Worm (Caenorhabditis elegans): ENCODE measurements around the gene clec-57.

The clec-57 gene

ce11 chrV:14432259-14432658 is 36.8 kb upstream of the clec-57 start, which contains the start of gene egl-1:
egl-1 (minus strand) TSS chrV:14432359.
- TF ChIP-seq nhr-23 (tag; optimal IDR thresholded peaks at IDR 0.05) (no peak), Y55F3AM.14 (GFP tag; optimal IDR thresholded peaks at IDR 0.05) (no peak), lsy-2 (tag; optimal IDR thresholded peaks at IDR 0.05) (no peak), nhr-12 (tag; optimal IDR thresholded peaks at IDR 0.05) (no peak), lin-13 (GFP tag; optimal IDR thresholded peaks at IDR 0.05) (no peak), lin-39 (tag; optimal IDR thresholded peaks at IDR 0.05) (no peak), fos-1 (tag; optimal IDR thresholded peaks at IDR 0.05) (no peak), dmd-4 (tag; optimal IDR thresholded peaks at IDR 0.05) (no peak), nhr-237 (tag; optimal IDR thresholded peaks at IDR 0.05) (no peak), alr-1 (tag; optimal IDR thresholded peaks at IDR 0.05) (no peak), sma-9 (GFP tag; optimal IDR thresholded peaks at IDR 0.05) (no peak), sma-9 (tag; optimal IDR thresholded peaks at IDR 0.05) (no peak), nhr-25 (tag; optimal IDR thresholded peaks at IDR 0.05) (no peak), ceh-82 (tag; optimal IDR thresholded peaks at IDR 0.05) (no peak), F13H6.1 (tag; optimal IDR thresholded peaks at IDR 0.05) (no peak), sma-3 (GFP tag; optimal IDR thresholded peaks at IDR 0.05) (no peak), mdl-1 (tag; optimal IDR thresholded peaks at IDR 0.05) (no peak)

ce11 chrV:14433584-14433983 is 35.4 kb upstream of the clec-57 start:
- no peak for TF ChIP-seq mbf-1 (tag; optimal IDR thresholded peaks at IDR 0.05)
- TF ChIP-seq crh-2 (tag; optimal IDR thresholded peaks at IDR 0.05): no peak
- TF ChIP-seq lsy-2 (tag; optimal IDR thresholded peaks at IDR 0.05): no peak
- TF ChIP-seq ztf-4 (tag; optimal IDR thresholded peaks at IDR 0.05): no peak
- no peak for TF ChIP-seq gmeb-1 (tag; optimal IDR thresholded peaks at IDR 0.05)
- TF ChIP-seq ztf-1 (GFP tag; conservative IDR thresholded peaks at IDR 0.05): no peak
- TF ChIP-seq unc-55 (GFP tag; optimal IDR thresholded peaks at IDR 0.05): no peak
- TF ChIP-seq skn-1 (tag; optimal IDR thresholded peaks at IDR 0.05): no peak
- TF ChIP-seq nhr-25 (tag; optimal IDR thresholded peaks at IDR 0.05): no peak
- TF ChIP-seq aly-2 (tag; optimal IDR thresholded peaks at IDR 0.05): no peak
- no peak for TF ChIP-seq dmd-4 (tag; optimal IDR thresholded peaks at IDR 0.05)
- TF ChIP-seq lin-11 (tag; optimal IDR thresholded peaks at IDR 0.05): no peak

ce11 chrV:14436195-14436594 is 32.8 kb upstream of the clec-57 start:
- no peak for TF ChIP-seq sem-4 (tag; optimal IDR thresholded peaks at IDR 0.05)
- no peak for TF ChIP-seq nhr-11 (tag; optimal IDR thresholded peaks at IDR 0.05)
- no peak for TF ChIP-seq nhr-129 (tag; optimal IDR thresholded peaks at IDR 0.05)
- no peak for TF ChIP-seq F13H6.1 (tag; optimal IDR thresholded peaks at IDR 0.05)
- TF ChIP-seq skn-1 (tag; optimal IDR thresholded peaks at IDR 0.05): no peak
- no peak for TF ChIP-seq nhr-6 (tag; optimal IDR thresholded peaks at IDR 0.05)
- TF ChIP-seq egl-27 (tag; optimal IDR thresholded peaks at IDR 0.05): no peak
- TF ChIP-seq nhr-21 (tag; optimal IDR thresholded peaks at IDR 0.05): no peak
- TF ChIP-seq nhr-23 (tag; optimal IDR thresholded peaks at IDR 0.05): no peak

- TF ChIP-seq peb-1 (tag; optimal IDR thresholded peaks at IDR 0.05) (no peak), ama-1 (optimal IDR thresholded peaks at IDR 0.05) (no peak), ZK546.5 (tag; optimal IDR thresholded peaks at IDR 0.05) (no peak), nhr-77 (tag; optimal IDR thresholded peaks at IDR 0.05) (no peak), lin-11 (tag; optimal IDR thresholded peaks at IDR 0.05) (no peak), nhr-129 (tag; optimal IDR thresholded peaks at IDR 0.05) (no peak), sma-9 (GFP tag; optimal IDR thresholded peaks at IDR 0.05) (no peak), sma-9 (tag; optimal IDR thresholded peaks at IDR 0.05) (no peak), elt-3 (tag; optimal IDR thresholded peaks at IDR 0.05) (no peak), zag-1 (tag; optimal IDR thresholded peaks at IDR 0.05) (no peak), ztf-1 (GFP tag; conservative IDR thresholded peaks at IDR 0.05) (no peak), C34F6.9 (tag; optimal IDR thresholded peaks at IDR 0.05) (no peak), snpc-4 (tag; optimal IDR thresholded peaks at IDR 0.05) (no peak), ztf-11 (tag; optimal IDR thresholded peaks at IDR 0.05) (no peak), crh-2 (tag; optimal IDR thresholded peaks at IDR 0.05) (no peak), nhr-237 (tag; optimal IDR thresholded peaks at IDR 0.05) (no peak), alr-1 (tag; optimal IDR thresholded peaks at IDR 0.05) (no peak), F13H6.1 (tag; optimal IDR thresholded peaks at IDR 0.05) (no peak), gmeb-1 (tag; optimal IDR thresholded peaks at IDR 0.05) (no peak), nhr-21 (tag; optimal IDR thresholded peaks at IDR 0.05) (no peak)
These were observed 31.7 kb upstream of the clec-57 start for ce11 chrV:14437355-14437754.
